Worm (Caenorhabditis elegans) whole organism, L2 larva: ENCODE measurements around the gene nhr-50.

Source experiments
- F13H6.1 ChIP-seq: sonication (generic microtip); optimal IDR thresholded peaks from 2 replicates; lab custom pipeline; 2016; ENCODE audit warnings: missing genetic modification characterization, missing compliant biosample characterization
- R02D3.7 ChIP-seq: fragments of 150-350 bp; optimal IDR thresholded peaks from 2 replicates; lab custom pipeline; 2014; ENCODE audit warnings: missing biosample characterization, missing genetic modification characterization
- Y55F3AM.14 ChIP-seq: fragments of 200-800 bp; sonication (Bioruptor generic); optimal IDR thresholded peaks from 2 replicates; lab custom pipeline; 2018; ENCODE audit warnings: mild to moderate bottlenecking, missing genetic modification characterization, missing compliant biosample characterization
- aly-2 ChIP-seq: fragments of 150-350 bp; optimal IDR thresholded peaks from 2 replicates; lab custom pipeline; 2014; ENCODE audit warnings: missing biosample characterization, missing genetic modification characterization
- ama-1 ChIP-seq: fragments of 150-350 bp; optimal IDR thresholded peaks from 2 replicates; lab custom pipeline; 2018; ENCODE audit warnings: inconsistent platforms
- blmp-1 ChIP-seq: sonication (generic microtip); optimal IDR thresholded peaks from 2 replicates; lab custom pipeline; 2017; ENCODE audit warnings: missing genetic modification characterization, mild to moderate bottlenecking, missing compliant biosample characterization, antibody characterized with exemption, moderate library complexity; ENCODE audit not compliant: insufficient read depth
- crh-2 ChIP-seq: sonication (generic microtip); optimal IDR thresholded peaks from 2 replicates; lab custom pipeline; 2017; ENCODE audit warnings: missing biosample characterization, missing genetic modification characterization
- elt-3 ChIP-seq: sonication (generic microtip); optimal IDR thresholded peaks from 2 replicates; lab custom pipeline; 2017; ENCODE audit warnings: missing biosample characterization, missing genetic modification characterization
- fos-1 ChIP-seq: fragments of 150-350 bp; optimal IDR thresholded peaks from 2 replicates; lab custom pipeline; 2014; ENCODE audit warnings: missing biosample characterization, missing genetic modification characterization
- lin-13 ChIP-seq: fragments of 150-350 bp; optimal IDR thresholded peaks from 2 replicates; lab custom pipeline; 2014; ENCODE audit warnings: missing biosample characterization, missing genetic modification reagents, missing genetic modification characterization
- lin-39 ChIP-seq: fragments of 150-350 bp; optimal IDR thresholded peaks from 2 replicates; lab custom pipeline; 2014; ENCODE audit warnings: missing biosample characterization, missing genetic modification reagents, missing genetic modification characterization
- lsy-2 ChIP-seq, 2 experiments: fragments of 150-350 bp in 1 of 2; sonication (generic microtip) in 1 of 2; optimal IDR thresholded peaks; 2 replicates each; lab custom pipeline; 2014 to 2017; ENCODE audit warnings: missing biosample characterization in 2 of 2, missing genetic modification characterization in 2 of 2
- mab-5 ChIP-seq: fragments of 150-350 bp; optimal IDR thresholded peaks from 2 replicates; lab custom pipeline; 2014; ENCODE audit warnings: missing biosample characterization, missing genetic modification characterization
- mdl-1 ChIP-seq, 2 experiments: fragments of 150-350 bp in 1 of 2; sonication (generic microtip) in 1 of 2; optimal IDR thresholded peaks; 2 replicates each; lab custom pipeline; 2017; ENCODE audit warnings: missing biosample characterization in 2 of 2, missing genetic modification characterization in 2 of 2
- nhr-10 ChIP-seq: sonication (generic microtip); optimal IDR thresholded peaks from 2 replicates; lab custom pipeline; 2017; ENCODE audit warnings: missing biosample characterization, missing genetic modification characterization
- nhr-11 ChIP-seq: fragments of 150-350 bp; optimal IDR thresholded peaks from 2 replicates; lab custom pipeline; 2014; ENCODE audit warnings: missing biosample characterization, missing genetic modification characterization
- nhr-12 ChIP-seq: fragments of 150-350 bp; optimal IDR thresholded peaks from 2 replicates; lab custom pipeline; 2014; ENCODE audit warnings: missing biosample characterization, missing genetic modification characterization
- nhr-21 ChIP-seq: fragments of 150-350 bp; optimal IDR thresholded peaks from 2 replicates; lab custom pipeline; 2014; ENCODE audit warnings: missing biosample characterization, missing genetic modification characterization
- nhr-237 ChIP-seq: fragments of 150-350 bp; optimal IDR thresholded peaks from 2 replicates; lab custom pipeline; 2014; ENCODE audit warnings: missing biosample characterization, missing genetic modification characterization
- nhr-25 ChIP-seq: fragments of 150-350 bp; sonication (generic microtip); optimal IDR thresholded peaks from 3 replicates; lab custom pipeline; 2014; ENCODE audit warnings: missing biosample characterization, missing genetic modification characterization
- nhr-6 ChIP-seq: fragments of 150-350 bp; optimal IDR thresholded peaks from 2 replicates; lab custom pipeline; 2014; ENCODE audit warnings: missing biosample characterization, missing genetic modification characterization
- nhr-77 ChIP-seq: fragments of 150-350 bp; optimal IDR thresholded peaks from 2 replicates; lab custom pipeline; 2014; ENCODE audit warnings: missing biosample characterization, missing genetic modification characterization
- peb-1 ChIP-seq: fragments of 150-350 bp; optimal IDR thresholded peaks from 2 replicates; lab custom pipeline; 2014; ENCODE audit warnings: missing biosample characterization, missing genetic modification characterization
- sem-4 ChIP-seq: fragments of 150-350 bp; optimal IDR thresholded peaks from 2 replicates; lab custom pipeline; 2014; ENCODE audit warnings: missing biosample characterization, missing genetic modification reagents, missing genetic modification characterization
- sma-3 ChIP-seq: sonication (generic microtip); optimal IDR thresholded peaks from 2 replicates; lab custom pipeline; 2016; ENCODE audit warnings: missing genetic modification reagents, missing genetic modification characterization, missing compliant biosample characterization
- snpc-4 ChIP-seq: fragments of 150-350 bp; optimal IDR thresholded peaks from 2 replicates; lab custom pipeline; 2014; ENCODE audit warnings: missing biosample characterization, missing genetic modification characterization
- unc-39 ChIP-seq: fragments of 150-350 bp; optimal IDR thresholded peaks from 2 replicates; lab custom pipeline; 2014; ENCODE audit warnings: missing biosample characterization, missing genetic modification characterization
- unc-55 ChIP-seq: fragments of 150-350 bp; sonication (generic microtip); optimal IDR thresholded peaks from 3 replicates; lab custom pipeline; 2014; ENCODE audit warnings: missing biosample characterization, missing genetic modification reagents, missing genetic modification characterization
- unc-62 ChIP-seq: fragments of 150-350 bp; optimal IDR thresholded peaks from 2 replicates; lab custom pipeline; 2014; ENCODE audit warnings: missing biosample characterization, missing genetic modification reagents, missing genetic modification characterization
- zag-1 ChIP-seq: fragments of 150-350 bp; optimal IDR thresholded peaks from 2 replicates; lab custom pipeline; 2014; ENCODE audit warnings: missing biosample characterization, missing genetic modification characterization
- ztf-1 ChIP-seq: fragments of 200-800 bp; sonication (Bioruptor generic); conservative IDR thresholded peaks from 2 replicates; pipeline ENCODE4 v1.3.6; 2022; ENCODE audit warnings: missing genetic modification characterization, missing compliant biosample characterization
- ztf-4 ChIP-seq: fragments of 150-350 bp; optimal IDR thresholded peaks from 2 replicates; lab custom pipeline; 2014; ENCODE audit warnings: missing biosample characterization, missing genetic modification characterization

nhr-50 gene

DNA sequence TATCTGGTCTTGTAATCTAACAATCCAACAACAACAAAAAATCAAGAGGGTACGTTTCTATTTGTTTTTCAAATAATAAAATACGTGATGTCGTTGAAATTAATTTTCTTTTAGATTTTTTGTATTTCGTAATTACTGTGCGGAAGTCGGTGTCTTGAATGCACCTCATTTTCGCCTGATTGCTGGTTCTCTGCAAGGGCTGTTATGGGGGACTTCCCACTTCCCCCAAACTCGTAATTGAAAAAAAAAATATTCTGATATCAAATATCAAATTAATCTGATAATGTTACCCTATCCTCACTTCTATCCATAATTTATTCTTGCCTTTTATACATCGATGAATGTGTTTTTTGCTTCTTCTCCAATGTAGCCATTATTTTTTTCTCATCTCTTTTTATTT is 12.4 kb downstream of the nhr-50 start, which contains the start of gene F36G9.15:
Gene F36G9.15 (minus strand): TSS at position 101 of the 400 bp plus-strand sequence.
- TF ChIP-seq sma-3 = no peak
- no peak for TF ChIP-seq lin-39
- no peak for TF ChIP-seq sem-4 (tag; lab: Kevin White, UChicago)
- no peak for TF ChIP-seq lin-13
- TF ChIP-seq mab-5 (tag; lab: Kevin White, UChicago) = no peak
- TF ChIP-seq ztf-4 = no peak
- TF ChIP-seq ztf-1 (GFP tag; lab: Robert Waterston, UW) = no peak
- no peak for TF ChIP-seq nhr-77 (tag; lab: Kevin White, UChicago)
- TF ChIP-seq ama-1 (lab: Kevin White, UChicago) = no peak
- no peak for TF ChIP-seq zag-1 (tag; lab: Kevin White, UChicago)
- no peak for TF ChIP-seq nhr-25
- no peak for TF ChIP-seq nhr-11 (tag; lab: Kevin White, UChicago)
- no peak for TF ChIP-seq fos-1
- TF ChIP-seq nhr-6 (tag; lab: Kevin White, UChicago) = no peak
- TF ChIP-seq unc-62 = no peak
- TF ChIP-seq elt-3 (tag; lab: Kevin White, UChicago) = no peak
- TF ChIP-seq blmp-1 (tag; lab: Kevin White, UChicago) = no peak
- TF ChIP-seq lsy-2 (tag; optimal IDR thresholded peaks at IDR 0.05; lab: Kevin White, UChicago) = no peak

ce11 chrV:15982733-15983344 is 17.6 kb downstream of the nhr-50 start, which contains the start of the genes fbxa-99 and F36G9.13:
Gene fbxa-99, minus strand, starts transcription at chrV:15982854.
Gene F36G9.13, plus strand, starts transcription at chrV:15983294.
- TF ChIP-seq ama-1 (lab: Kevin White, UChicago) = no peak
- TF ChIP-seq snpc-4 (tag; lab: Kevin White, UChicago) = peak; percentile 56
- TF ChIP-seq R02D3.7 (tag; lab: Kevin White, UChicago) = no peak
- peak; percentile 36 for TF ChIP-seq fos-1

ce11 chrV:15978232-15978764 is 22.1 kb downstream of the nhr-50 start, which contains the start of gene oac-20:
Gene oac-20, plus strand, starts transcription at chrV:15978714.
- TF ChIP-seq fos-1 (peak; percentile 76), lin-39 (no peak)

DNA sequence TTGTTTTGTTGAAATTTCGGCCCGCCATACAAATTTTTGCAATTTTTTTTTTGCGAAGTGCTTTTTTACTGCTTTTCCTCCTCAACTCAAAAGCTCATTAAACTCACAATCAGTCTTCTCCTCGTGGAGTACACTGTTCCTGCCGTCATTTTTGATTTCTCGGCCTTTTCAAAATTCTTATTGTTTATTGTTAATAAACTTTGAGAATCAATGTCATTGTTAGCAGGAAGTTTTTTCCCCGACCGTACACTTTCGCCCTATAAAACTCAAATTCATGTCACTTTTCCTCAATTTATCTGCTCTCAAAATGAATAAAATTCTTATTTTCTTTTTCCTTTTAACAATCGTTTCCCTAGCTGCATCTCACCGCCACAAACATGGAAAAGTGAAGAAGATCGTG is 24.6 kb downstream of the nhr-50 start, which contains the start of gene clec-232:
Gene clec-232 (plus strand): TSS at position 301 of the 400 bp plus-strand sequence.
- TF ChIP-seq unc-55 (GFP tag; lab: Kevin White, UChicago) (no peak), sem-4 (tag; lab: Kevin White, UChicago) (no peak)

- TF ChIP-seq nhr-10 (tag; lab: Kevin White, UChicago) = no peak
- TF ChIP-seq Y55F3AM.14 (GFP tag; lab: Kevin White, UChicago) = no peak
- no peak for TF ChIP-seq lsy-2 (tag; optimal IDR thresholded peaks at IDR 0.05; lab: Kevin White, UChicago)
- no peak for TF ChIP-seq nhr-6 (tag; lab: Kevin White, UChicago)
- TF ChIP-seq nhr-237 (tag; lab: Kevin White, UChicago) = no peak
- TF ChIP-seq ztf-1 (GFP tag; lab: Robert Waterston, UW) = no peak
- no peak for TF ChIP-seq mab-5 (tag; lab: Kevin White, UChicago)
- TF ChIP-seq elt-3 (tag; lab: Kevin White, UChicago) = no peak
- no peak for TF ChIP-seq nhr-12
- no peak for TF ChIP-seq nhr-11 (tag; lab: Kevin White, UChicago)
- no peak for TF ChIP-seq F13H6.1
Measured at ce11 chrV:15974836-15975235, 25.6 kb downstream of the nhr-50 start, which contains the start of gene sru-22. Gene sru-22, minus strand, starts transcription at chrV:15974936.

DNA sequence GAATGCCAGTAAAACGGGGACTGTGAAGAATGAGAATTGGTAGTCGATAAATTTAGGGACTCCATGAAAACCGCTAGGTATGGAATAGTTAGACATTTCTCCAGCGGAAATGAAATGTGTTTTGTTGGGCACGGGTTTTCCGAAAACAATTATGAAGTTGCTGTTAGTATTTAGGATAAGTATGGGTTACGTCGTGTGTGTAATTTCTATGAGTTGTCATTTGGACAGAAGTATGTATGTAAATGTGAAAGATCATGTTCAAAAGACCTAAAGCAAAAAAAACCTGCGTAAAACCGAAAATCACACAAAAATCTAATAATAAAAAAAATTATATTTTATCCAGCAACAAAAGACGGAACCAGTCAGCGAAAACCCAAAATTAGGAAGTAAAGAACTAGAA is 27.9 kb downstream of the nhr-50 start, which contains the start of gene sru-23:
Gene sru-23 (minus strand): TSS at position 101 of the 400 bp plus-strand sequence.
- TF ChIP-seq mab-5 (tag; lab: Kevin White, UChicago) = no peak
- no peak for TF ChIP-seq peb-1 (tag; lab: Kevin White, UChicago)
- no peak for TF ChIP-seq F13H6.1
- TF ChIP-seq ztf-4 = no peak
- TF ChIP-seq nhr-11 (tag; lab: Kevin White, UChicago) = no peak
- no peak for TF ChIP-seq blmp-1 (tag; lab: Kevin White, UChicago)
- no peak for TF ChIP-seq crh-2
- no peak for TF ChIP-seq mdl-1 (tag; optimal IDR thresholded peaks at IDR 0.05; lab: Kevin White, UChicago)
- TF ChIP-seq zag-1 (tag; lab: Kevin White, UChicago) = no peak
- no peak for TF ChIP-seq Y55F3AM.14 (GFP tag; lab: Kevin White, UChicago)
- TF ChIP-seq unc-55 (GFP tag; lab: Kevin White, UChicago) = no peak
- TF ChIP-seq sma-3 = no peak
- no peak for TF ChIP-seq aly-2 (tag; lab: Kevin White, UChicago)
- no peak for TF ChIP-seq ztf-1 (GFP tag; lab: Robert Waterston, UW)
- no peak for TF ChIP-seq unc-39 (tag; lab: Kevin White, UChicago)
- no peak for TF ChIP-seq ama-1 (lab: Kevin White, UChicago)
- TF ChIP-seq nhr-21 = no peak
- no peak for TF ChIP-seq lin-13
